Fruit fly (Drosophila melanogaster) whole organism, wandering third instar larva: ENCODE measurements around the gene Rox8.

Experiments
- Dfd ChIP-seq: fragments of >200 bp; optimal IDR thresholded peaks from 2 replicates; lab custom pipeline; 2017; ENCODE audit warnings: missing biosample characterization, missing genetic modification characterization
- Rel ChIP-seq, 2 experiments: fragments of 200-800 bp; sonication (Bioruptor generic) in 1 of 2; optimal IDR thresholded peaks; 2 replicates in 1 of 2; 3 replicates in 1 of 2; lab custom pipeline; 2016 to 2019; ENCODE audit warnings: mild to moderate bottlenecking in 2 of 2, missing biosample characterization in 2 of 2, missing genetic modification characterization in 2 of 2, moderate library complexity in 1 of 2
- br ChIP-seq: fragments of 200-800 bp; sonication (Bioruptor generic); optimal IDR thresholded peaks from 2 replicates; lab custom pipeline; 2016; ENCODE audit warnings: missing biosample characterization, missing genetic modification characterization
- dmrt93B ChIP-seq: fragments of 200-800 bp; sonication (Bioruptor generic); optimal IDR thresholded peaks from 2 replicates; lab custom pipeline; 2018; ENCODE audit warnings: missing biosample characterization, mild to moderate bottlenecking, missing genetic modification characterization
- dsf ChIP-seq: sonication (Bioruptor generic); optimal IDR thresholded peaks from 2 replicates; lab custom pipeline; 2016; ENCODE audit warnings: missing biosample characterization, missing genetic modification characterization, borderline replicate concordance
- fru ChIP-seq: fragments of 200-800 bp; sonication (Bioruptor generic); optimal IDR thresholded peaks from 3 replicates; lab custom pipeline; 2016; ENCODE audit warnings: missing biosample characterization, mild to moderate bottlenecking, missing genetic modification characterization
- pan ChIP-seq: fragments of >200 bp; optimal IDR thresholded peaks from 2 replicates; lab custom pipeline; 2017
- sv ChIP-seq: fragments of 200-800 bp; sonication (Bioruptor generic); optimal IDR thresholded peaks from 3 replicates; lab custom pipeline; 2016; ENCODE audit warnings: missing biosample characterization, missing genetic modification characterization

DNA sequence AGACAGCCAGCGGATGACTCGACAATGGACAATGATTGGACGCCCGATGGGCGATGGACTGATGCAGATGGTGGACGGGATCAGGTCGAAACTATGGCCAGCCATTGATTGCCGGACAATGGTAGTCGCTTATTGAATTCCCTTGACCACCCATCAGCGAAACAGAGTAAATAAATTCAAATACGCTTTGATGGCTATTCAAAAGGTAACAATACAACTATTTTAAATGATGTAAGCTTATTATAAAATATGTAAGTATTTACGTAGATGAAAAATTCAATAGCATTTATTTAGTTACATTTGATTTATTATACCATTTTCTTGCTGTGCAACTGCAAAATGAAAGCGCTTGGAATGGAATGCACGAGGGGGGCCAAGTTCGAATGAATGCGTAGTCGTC is 33.5 kb downstream of the Rox8 start:
- TF ChIP-seq dmrt93B (no peak), Rel (GFP tag; optimal IDR thresholded peaks at IDR 0.05; lab: Kevin White, UChicago) (no peak), Rel (tag; optimal IDR thresholded peaks at IDR 0.05; lab: Kevin White, UChicago) (no peak), pan (lab: Kevin White, UChicago) (no peak), fru (GFP tag; lab: Kevin White, UChicago) (no peak), Dfd (GFP tag; lab: Kevin White, UChicago) (no peak), br (GFP tag; lab: Kevin White, UChicago) (no peak), dsf (GFP tag; lab: Kevin White, UChicago) (no peak), sv (GFP tag; lab: Kevin White, UChicago) (no peak)
